Worm (Caenorhabditis elegans): ENCODE measurements around the gene cul-6.

ce11 chrIV:12632430-12632829, 42.2 kb upstream of the cul-6 start:
- TF ChIP-seq unc-62 (GFP tag; optimal IDR thresholded peaks at IDR 0.05 in 1 of 2) (no peak), unc-62 (tag; optimal IDR thresholded peaks at IDR 0.05) (no peak), zfp-3 (GFP tag; conservative IDR thresholded peaks at IDR 0.05) (no peak), pha-4 (GFP tag; IDR thresholded peaks at IDR 0.05) (no peak), pha-4 (tag; optimal IDR thresholded peaks at IDR 0.05) (no peak), nhr-25 (tag; optimal IDR thresholded peaks at IDR 0.05; ENCODE audit: borderline replicate concordance, insufficient read depth) (no peak), pqm-1 (tag; optimal IDR thresholded peaks at IDR 0.05) (no peak), vab-7 (GFP tag; IDR thresholded peaks at IDR 0.05) (no peak), lin-39 (tag; optimal IDR thresholded peaks at IDR 0.05) (no peak), F44E2.7 (GFP tag; IDR thresholded peaks at IDR 0.05) (no peak), D1046.2 (GFP tag; IDR thresholded peaks at IDR 0.05) (no peak), snpc-1.2 (GFP tag; IDR thresholded peaks at IDR 0.05) (no peak)

All from whole organism, L4 larva.